Worm (Caenorhabditis elegans) whole organism, L1 larva: ENCODE results near the gene mes-1.

Experiments
- C16A3.4 ChIP-seq: fragments of 150-350 bp; optimal IDR thresholded peaks from 2 replicates; lab custom pipeline; 2014; ENCODE audit warnings: missing biosample characterization, missing genetic modification characterization
- aha-1 ChIP-seq: fragments of 150-350 bp; optimal IDR thresholded peaks from 2 replicates; lab custom pipeline; 2014; ENCODE audit warnings: missing biosample characterization, missing genetic modification characterization
- efl-1 ChIP-seq, 4 experiments: fragments of 150-350 bp; optimal IDR thresholded peaks in 3 of 4; peaks in 1 of 4; 1 replicate in 1 of 4; 2 replicates in 3 of 4; lab custom pipeline; 2014; ENCODE audit warnings: missing biosample characterization in 2 of 4, missing genetic modification characterization in 2 of 4, missing genetic modification reagents in 2 of 4
- fos-1 ChIP-seq: fragments of 150-350 bp; optimal IDR thresholded peaks from 2 replicates; lab custom pipeline; 2014; ENCODE audit warnings: missing biosample characterization, missing genetic modification characterization
- irx-1 ChIP-seq: sonication (generic microtip); optimal IDR thresholded peaks from 2 replicates; lab custom pipeline; 2016; ENCODE audit warnings: missing genetic modification characterization, missing compliant biosample characterization
- nhr-47 ChIP-seq: sonication (generic microtip); optimal IDR thresholded peaks from 2 replicates; lab custom pipeline; 2016; ENCODE audit warnings: mild to moderate bottlenecking, missing genetic modification characterization, moderate library complexity, missing compliant biosample characterization
- pag-3 ChIP-seq: sonication (generic microtip); optimal IDR thresholded peaks from 2 replicates; lab custom pipeline; 2017; ENCODE audit warnings: missing genetic modification characterization, mild to moderate bottlenecking, missing compliant biosample characterization, antibody characterized with exemption, borderline replicate concordance; ENCODE audit not compliant: insufficient read depth
- pqm-1 ChIP-seq: sonication (generic microtip); optimal IDR thresholded peaks from 3 replicates; lab custom pipeline; 2017; ENCODE audit warnings: missing biosample characterization, missing genetic modification characterization
- ztf-11 ChIP-seq, 2 experiments: sonication (generic microtip); optimal IDR thresholded peaks; 2 replicates each; lab custom pipeline; 2016 to 2017; ENCODE audit warnings: missing genetic modification characterization in 2 of 2, missing biosample characterization in 1 of 2, missing compliant biosample characterization in 1 of 2

ce11 chrX:11869260-11869659, 12.0 kb downstream of the mes-1 start, which contains the start of gene dot-1.2:
- TF ChIP-seq pqm-1 = no peak
- no peak for TF ChIP-seq aha-1
- TF ChIP-seq pag-3 (tag; lab: Kevin White, UChicago) = no peak
- no peak for TF ChIP-seq ztf-11 (tag; optimal IDR thresholded peaks at IDR 0.05; lab: Kevin White, UChicago)
- TF ChIP-seq irx-1 (tag; lab: Kevin White, UChicago) = no peak
- TF ChIP-seq C16A3.4 = no peak
- no peak for TF ChIP-seq nhr-47 (tag; lab: Kevin White, UChicago)
- no peak for TF ChIP-seq fos-1 (tag; lab: Kevin White, UChicago)
- no peak for TF ChIP-seq efl-1 (optimal IDR thresholded peaks at IDR 0.05; lab: Kevin White, UChicago)
- no peak for TF ChIP-seq efl-1 (GFP tag; optimal IDR thresholded peaks at IDR 0.05 in 1 of 2; lab: Kevin White, UChicago)
